Fruit fly (Drosophila melanogaster): ENCODE measurements around the gene CG46468.
A peak's percentile ranks its signal among the peaks of the same experiment; 100 is the strongest.

CG46468 gene

dm6 chr2L:9525719-9526118 lies 39.5 kb downstream of the CG46468 start (continued):
- TF ChIP-seq wek (GFP tag; optimal IDR thresholded peaks at IDR 0.05) (peak; percentile 95), trem (tag; optimal IDR thresholded peaks at IDR 0.05) (peak; percentile 63), CG6689 (GFP tag; IDR thresholded peaks at IDR 0.05) (peak; percentile 72), HmgZ (tag; optimal IDR thresholded peaks at IDR 0.05) (peak; percentile 95), wdn (GFP tag; IDR thresholded peaks at IDR 0.05) (peak; percentile 62; the same call in 1 of the 2 replicates), CG4328 (GFP tag; optimal IDR thresholded peaks at IDR 0.05) (peak; percentile 94), exex (tag; optimal IDR thresholded peaks at IDR 0.05) (peak; percentile 78), Elba2 (GFP tag; optimal IDR thresholded peaks at IDR 0.05) (no peak), Asciz (GFP tag; optimal IDR thresholded peaks at IDR 0.05) (peak; percentile 96), cad (GFP tag; optimal IDR thresholded peaks at IDR 0.05) (no peak), fru (optimal IDR thresholded peaks at IDR 0.05) (no peak), Six4 (GFP tag; optimal IDR thresholded peaks at IDR 0.05) (peak; percentile 75), fd64A (GFP tag; optimal IDR thresholded peaks at IDR 0.05) (peak; percentile 98), ara (GFP tag; IDR thresholded peaks at IDR 0.05) (peak; percentile 90), D19A (tag; optimal IDR thresholded peaks at IDR 0.05) (peak; percentile 74), chn (GFP tag; optimal IDR thresholded peaks at IDR 0.05) (peak; percentile 55)

- TF ChIP-seq ci (GFP tag; IDR thresholded peaks at IDR 0.05) (0 out of 3 replicates have a peak, but pooled peaks have one; percentile 44), CG12236 (GFP tag; optimal IDR thresholded peaks at IDR 0.05) (peak; percentile 4), H15 (GFP tag; IDR thresholded peaks at IDR 0.05) (no peak), CG2199 (GFP tag; IDR thresholded peaks at IDR 0.05) (0 out of 3 replicates have a peak, but pooled peaks have one; percentile 37), CG4404 (GFP tag; IDR thresholded peaks at IDR 0.05) (no peak), CG8388 (GFP tag; optimal IDR thresholded peaks at IDR 0.05) (peak; percentile 61), fd3F (GFP tag; optimal IDR thresholded peaks at IDR 0.05) (peak; percentile 0), CG8281 (tag; optimal IDR thresholded peaks at IDR 0.05) (peak; percentile 96), mam (GFP tag; optimal IDR thresholded peaks at IDR 0.05) (no peak), Sox102F (GFP tag; optimal IDR thresholded peaks at IDR 0.05) (no peak), row (GFP tag; IDR thresholded peaks at IDR 0.05) (0 out of 3 replicates have a peak, but pooled peaks have one; percentile 18)
Measured at dm6 chr2L:9524915-9525314, 40.3 kb downstream of the CG46468 start.

dm6 chr2L:9522766-9523174 lies 42.5 kb downstream of the CG46468 start:
- TF ChIP-seq CG1647 (GFP tag; optimal IDR thresholded peaks at IDR 0.05), result no peak
- TF ChIP-seq trem (tag; optimal IDR thresholded peaks at IDR 0.05), result no peak
- TF ChIP-seq CG7987 (GFP tag; optimal IDR thresholded peaks at IDR 0.05), result no peak
- TF ChIP-seq CG14667 (GFP tag; IDR thresholded peaks at IDR 0.05), result no peak
- TF ChIP-seq CG10147 (GFP tag; optimal IDR thresholded peaks at IDR 0.05), result no peak
- no peak for TF ChIP-seq hb (GFP tag; IDR thresholded peaks at IDR 0.05; ENCODE audit: partially characterized antibody)
- peak; percentile 40; the same call in 1 of the 4 replicates for TF ChIP-seq chinmo (GFP tag; IDR thresholded peaks at IDR 0.05; ENCODE audit: partially characterized antibody)
- TF ChIP-seq grn (GFP tag; optimal IDR thresholded peaks at IDR 0.05), result no peak
- TF ChIP-seq D19B (GFP tag; optimal IDR thresholded peaks at IDR 0.05), result no peak
- no peak for TF ChIP-seq gem (tag; optimal IDR thresholded peaks at IDR 0.05)
- TF ChIP-seq kni (GFP tag; optimal IDR thresholded peaks at IDR 0.05), result peak; percentile 93
- TF ChIP-seq Dek (tag; optimal IDR thresholded peaks at IDR 0.05), result no peak
- no peak for TF ChIP-seq MBD-R2 (GFP tag; IDR thresholded peaks at IDR 0.05)
- no peak for TF ChIP-seq CG7556 (GFP tag; optimal IDR thresholded peaks at IDR 0.05)
- TF ChIP-seq kah (GFP tag; optimal IDR thresholded peaks at IDR 0.05), result no peak
- TF ChIP-seq otp (GFP tag; IDR thresholded peaks at IDR 0.05), result no peak
- TF ChIP-seq kay (GFP tag; optimal IDR thresholded peaks at IDR 0.05), result no peak
- TF ChIP-seq fd64A (GFP tag; optimal IDR thresholded peaks at IDR 0.05), result no peak
- no peak for TF ChIP-seq CG2889 (GFP tag; IDR thresholded peaks at IDR 0.05)
- no peak for TF ChIP-seq sr (GFP tag; IDR thresholded peaks at IDR 0.05)
- TF ChIP-seq CG30020 (tag; optimal IDR thresholded peaks at IDR 0.05), result no peak
- no peak for TF ChIP-seq CG18619 (GFP tag; optimal IDR thresholded peaks at IDR 0.05)
- no peak for TF ChIP-seq CG3726 (GFP tag; IDR thresholded peaks at IDR 0.05)
- no peak for TF ChIP-seq hth (optimal IDR thresholded peaks at IDR 0.05)
- no peak for TF ChIP-seq Sox102F (GFP tag; optimal IDR thresholded peaks at IDR 0.05)
- TF ChIP-seq CG12391 (tag; optimal IDR thresholded peaks at IDR 0.05), result no peak
